Worm (Caenorhabditis elegans) whole organism, L2 larva: ENCODE data around the gene cest-31.
A peak's percentile ranks its signal among the peaks of the same experiment; 100 is the strongest.

Source experiments
- F13H6.1 ChIP-seq: sonication (generic microtip); optimal IDR thresholded peaks from 2 replicates; lab custom pipeline; 2016; ENCODE audit warnings: missing genetic modification characterization, missing compliant biosample characterization
- R02D3.7 ChIP-seq: fragments of 150-350 bp; optimal IDR thresholded peaks from 2 replicates; lab custom pipeline; 2014; ENCODE audit warnings: missing biosample characterization, missing genetic modification characterization
- mdl-1 ChIP-seq, 2 experiments: fragments of 150-350 bp in 1 of 2; sonication (generic microtip) in 1 of 2; optimal IDR thresholded peaks; 2 replicates each; lab custom pipeline; 2017; ENCODE audit warnings: missing biosample characterization in 2 of 2, missing genetic modification characterization in 2 of 2
- nhr-11 ChIP-seq: fragments of 150-350 bp; optimal IDR thresholded peaks from 2 replicates; lab custom pipeline; 2014; ENCODE audit warnings: missing biosample characterization, missing genetic modification characterization
- nhr-25 ChIP-seq: fragments of 150-350 bp; sonication (generic microtip); optimal IDR thresholded peaks from 3 replicates; lab custom pipeline; 2014; ENCODE audit warnings: missing biosample characterization, missing genetic modification characterization
- unc-62 ChIP-seq: fragments of 150-350 bp; optimal IDR thresholded peaks from 2 replicates; lab custom pipeline; 2014; ENCODE audit warnings: missing biosample characterization, missing genetic modification reagents, missing genetic modification characterization

ce11 chrV:6658765-6659164 is 15.3 kb upstream of the cest-31 start:
- TF ChIP-seq mdl-1 (tag; optimal IDR thresholded peaks at IDR 0.05; lab: Kevin White, UChicago) (peak in 1 of 2 experiments; percentile 57), unc-62 (no peak), R02D3.7 (tag; lab: Kevin White, UChicago) (no peak), nhr-25 (tag; lab: Kevin White, UChicago) (no peak), nhr-11 (tag; lab: Kevin White, UChicago) (no peak), F13H6.1 (tag; lab: Kevin White, UChicago) (peak; percentile 46)
